Worm (Caenorhabditis elegans) whole organism, early embryonic: ENCODE results near the gene ben-1.
A peak's percentile ranks its signal among the peaks of the same experiment; 100 is the strongest.

Experiments used
- B0310.2 ChIP-seq: sonication (generic microtip); optimal IDR thresholded peaks from 2 replicates; lab custom pipeline; 2016; ENCODE audit warnings: mild to moderate bottlenecking, missing genetic modification characterization, missing compliant biosample characterization
- F13C5.2 ChIP-seq: sonication (generic microtip); optimal IDR thresholded peaks from 2 replicates; lab custom pipeline; 2017; ENCODE audit warnings: mild to moderate bottlenecking, missing genetic modification characterization, inconsistent platforms, missing compliant biosample characterization
- aly-1 ChIP-seq: sonication (generic microtip); optimal IDR thresholded peaks from 2 replicates; lab custom pipeline; 2016; ENCODE audit warnings: missing genetic modification characterization, missing compliant biosample characterization
- ama-1 ChIP-seq: fragments of 150-350 bp; optimal IDR thresholded peaks from 2 replicates; lab custom pipeline; 2014
- ceh-13 ChIP-seq: fragments of 200-800 bp; sonication (Bioruptor generic); optimal IDR thresholded peaks from 2 replicates; lab custom pipeline; 2018; ENCODE audit warnings: mild to moderate bottlenecking, missing genetic modification characterization, missing compliant biosample characterization
- ceh-36 ChIP-seq: sonication (generic microtip); optimal IDR thresholded peaks from 2 replicates; lab custom pipeline; 2016; ENCODE audit warnings: missing genetic modification characterization, inconsistent platforms, missing compliant biosample characterization
- ets-7 ChIP-seq: sonication (generic microtip); optimal IDR thresholded peaks from 2 replicates; lab custom pipeline; 2016; ENCODE audit warnings: missing genotype, missing genetic modification characterization, missing compliant biosample characterization
- flt-1 ChIP-seq: fragments of 200-800 bp; sonication (Bioruptor generic); IDR thresholded peaks from 2 replicates; pipeline ENCODE4 v1.3.6; 2022; ENCODE audit warnings: missing genetic modification characterization, missing compliant biosample characterization
- hmbx-1 ChIP-seq: sonication (generic microtip); optimal IDR thresholded peaks from 2 replicates; lab custom pipeline; 2016; ENCODE audit warnings: mild to moderate bottlenecking, missing genetic modification characterization, missing compliant biosample characterization
- hmg-4 ChIP-seq: fragments of 200-800 bp; sonication (Bioruptor generic); optimal IDR thresholded peaks from 2 replicates; lab custom pipeline; 2018; ENCODE audit warnings: mild to moderate bottlenecking, missing genetic modification characterization, missing compliant biosample characterization
- hnd-1 ChIP-seq: sonication (generic microtip); optimal IDR thresholded peaks from 2 replicates; lab custom pipeline; 2016; ENCODE audit warnings: missing genetic modification characterization, missing compliant biosample characterization
- pes-1 ChIP-seq: fragments of 200-800 bp; sonication (Bioruptor generic); IDR thresholded peaks from 2 replicates; pipeline ENCODE4 v1.3.6; 2022; ENCODE audit warnings: missing genetic modification reagents, missing genetic modification characterization, missing compliant biosample characterization
- scrt-1 ChIP-seq: fragments of 200-800 bp; sonication (Bioruptor generic); IDR thresholded peaks from 2 replicates; pipeline ENCODE4 v1.3.6; 2022; ENCODE audit warnings: missing genetic modification characterization, missing compliant biosample characterization
- sea-1 ChIP-seq: fragments of 200-800 bp; sonication (Bioruptor generic); conservative IDR thresholded peaks from 2 replicates; pipeline ENCODE4 v1.3.6; 2022; ENCODE audit warnings: missing genetic modification characterization, missing compliant biosample characterization
- tbx-11 ChIP-seq: fragments of 200-800 bp; sonication (Bioruptor generic); IDR thresholded peaks from 2 replicates; pipeline ENCODE4 v1.3.6; 2022; ENCODE audit warnings: missing genetic modification characterization, missing compliant biosample characterization
- tbx-37 ChIP-seq: fragments of 200-800 bp; sonication (Bioruptor generic); conservative IDR thresholded peaks from 2 replicates; pipeline ENCODE4 v1.3.6; 2022; ENCODE audit warnings: missing genetic modification reagents, missing genetic modification characterization, missing compliant biosample characterization
- tra-4 ChIP-seq: sonication (generic microtip); optimal IDR thresholded peaks from 2 replicates; lab custom pipeline; 2017; ENCODE audit warnings: missing genetic modification characterization, missing compliant biosample characterization

The ben-1 gene

ce11 chrIII:3541539-3541938 is at the start of gene ben-1:
Gene ben-1, minus strand, starts transcription at chrIII:3541639.
- TF ChIP-seq pes-1, result no peak

- no peak for TF ChIP-seq flt-1
- no peak for TF ChIP-seq ceh-36 (tag; lab: Kevin White, UChicago)
- no peak for TF ChIP-seq hmg-4 (GFP tag; lab: Kevin White, UChicago)
- TF ChIP-seq tra-4 (tag; lab: Kevin White, UChicago), result no peak
- no peak for TF ChIP-seq hnd-1 (tag; lab: Kevin White, UChicago)
- no peak for TF ChIP-seq aly-1 (tag; lab: Kevin White, UChicago)
- no peak for TF ChIP-seq ceh-13 (GFP tag; lab: Kevin White, UChicago)
- no peak for TF ChIP-seq scrt-1 (GFP tag; lab: Robert Waterston, UW)
- TF ChIP-seq sea-1 (GFP tag; lab: Robert Waterston, UW), result no peak
- no peak for TF ChIP-seq pes-1
- TF ChIP-seq hmbx-1, result no peak
- TF ChIP-seq tbx-37 (GFP tag; lab: Robert Waterston, UW), result no peak
- TF ChIP-seq ets-7, result no peak
- TF ChIP-seq ama-1 (lab: Kevin White, UChicago), result no peak
- TF ChIP-seq tbx-11, result no peak
- no peak for TF ChIP-seq B0310.2 (tag; lab: Kevin White, UChicago)
- no peak for TF ChIP-seq F13C5.2
Measured at ce11 chrIII:3590365-3590764, 48.9 kb upstream of the ben-1 start, which contains the start of gene ptp-1. Gene ptp-1, plus strand, starts transcription at chrIII:3590722.

- TF ChIP-seq tra-4 (tag; lab: Kevin White, UChicago) (no peak), aly-1 (tag; lab: Kevin White, UChicago) (no peak), hnd-1 (tag; lab: Kevin White, UChicago) (no peak), ceh-36 (tag; lab: Kevin White, UChicago) (no peak), hmbx-1 (no peak), hmg-4 (GFP tag; lab: Kevin White, UChicago) (no peak), flt-1 (no peak), ceh-13 (GFP tag; lab: Kevin White, UChicago) (no peak), pes-1 (no peak), B0310.2 (tag; lab: Kevin White, UChicago) (no peak), scrt-1 (GFP tag; lab: Robert Waterston, UW) (no peak), sea-1 (GFP tag; lab: Robert Waterston, UW) (no peak), tbx-11 (no peak), tbx-37 (GFP tag; lab: Robert Waterston, UW) (no peak), ama-1 (lab: Kevin White, UChicago) (no peak)
Measured at ce11 chrIII:3588183-3588582, 46.7 kb upstream of the ben-1 start.

ce11 chrIII:3583341-3583740 is 41.9 kb upstream of the ben-1 start:
- peak; percentile 34 for TF ChIP-seq hmg-4 (GFP tag; lab: Kevin White, UChicago)
- no peak for TF ChIP-seq ceh-36 (tag; lab: Kevin White, UChicago)
- TF ChIP-seq scrt-1 (GFP tag; lab: Robert Waterston, UW), result no peak
- no peak for TF ChIP-seq tra-4 (tag; lab: Kevin White, UChicago)
- TF ChIP-seq flt-1, result no peak

ce11 chrIII:3581636-3582035 is 40.2 kb upstream of the ben-1 start, which contains the start of gene C48D5.3:
Gene C48D5.3, minus strand, starts transcription at chrIII:3581736.
- TF ChIP-seq sea-1 (GFP tag; lab: Robert Waterston, UW) (no peak), tbx-11 (no peak), pes-1 (no peak)

- TF ChIP-seq tbx-11, result no peak
Measured at ce11 chrIII:3573281-3573680, 31.8 kb upstream of the ben-1 start, which contains the start of gene nhr-6. Gene nhr-6, plus strand, starts transcription at chrIII:3573581.

ce11 chrIII:3571371-3571902 is 30.0 kb upstream of the ben-1 start:
- no peak for TF ChIP-seq flt-1
- TF ChIP-seq tbx-11, result no peak
- TF ChIP-seq hmbx-1, result no peak
- TF ChIP-seq tra-4 (tag; lab: Kevin White, UChicago), result no peak
- TF ChIP-seq sea-1 (GFP tag; lab: Robert Waterston, UW), result no peak
- TF ChIP-seq ceh-36 (tag; lab: Kevin White, UChicago), result no peak
- TF ChIP-seq F13C5.2, result no peak
- TF ChIP-seq pes-1, result no peak
- no peak for TF ChIP-seq hmg-4 (GFP tag; lab: Kevin White, UChicago)
- no peak for TF ChIP-seq ets-7

- TF ChIP-seq pes-1 (no peak), tbx-37 (GFP tag; lab: Robert Waterston, UW) (no peak), ceh-36 (tag; lab: Kevin White, UChicago) (no peak), tra-4 (tag; lab: Kevin White, UChicago) (no peak), ets-7 (no peak), ceh-13 (GFP tag; lab: Kevin White, UChicago) (no peak), aly-1 (tag; lab: Kevin White, UChicago) (no peak), ama-1 (lab: Kevin White, UChicago) (no peak), F13C5.2 (no peak), sea-1 (GFP tag; lab: Robert Waterston, UW) (no peak), scrt-1 (GFP tag; lab: Robert Waterston, UW) (no peak)
Measured at ce11 chrIII:3569763-3570162, 28.3 kb upstream of the ben-1 start.

- peak; percentile 8 for TF ChIP-seq hmg-4 (GFP tag; lab: Kevin White, UChicago)
- no peak for TF ChIP-seq aly-1 (tag; lab: Kevin White, UChicago)
Measured at ce11 chrIII:3566785-3567184, 25.3 kb upstream of the ben-1 start.
